Worm (Caenorhabditis elegans): ENCODE data around the gene nhr-125.

ce11 chrV:4330820-4331219 is 5.5 kb upstream of the nhr-125 start:
- TF ChIP-seq him-1 (tag; optimal IDR thresholded peaks at IDR 0.05) (no peak), W03F9.2 (tag; optimal IDR thresholded peaks at IDR 0.05) (no peak)
